Worm (Caenorhabditis elegans): ENCODE measurements around the gene F59E12.3.
A peak's percentile ranks its signal among the peaks of the same experiment; 100 is the strongest.

F59E12.3 gene

ce11 chrII:5688959-5689358 lies 50.8 kb downstream of the F59E12.3 start, which contains the start of gene C25H3.11:
TSS of gene C25H3.11 (minus strand) at chrII:5689040.
- TF ChIP-seq rnt-1 (tag; optimal IDR thresholded peaks at IDR 0.05) (peak; percentile 26), ets-5 (GFP tag; IDR thresholded peaks at IDR 0.05) (no peak), efl-1 (optimal IDR thresholded peaks at IDR 0.05) (peak in 1 of 2 experiments; percentile 3), efl-1 (GFP tag; optimal IDR thresholded peaks at IDR 0.05 in 1 of 2) (peak in 1 of 2 experiments; percentile 4), ama-1 (optimal IDR thresholded peaks at IDR 0.05) (no peak), swsn-7 (tag; optimal IDR thresholded peaks at IDR 0.05) (peak; percentile 3), lin-13 (GFP tag; optimal IDR thresholded peaks at IDR 0.05) (no peak), dpl-1 (GFP tag; optimal IDR thresholded peaks at IDR 0.05) (peak in 2 of 3 experiments; percentile 9 to 27), elt-2 (tag; optimal IDR thresholded peaks at IDR 0.05) (peak; percentile 34), lin-35 (GFP tag; optimal IDR thresholded peaks at IDR 0.05) (peak in 1 of 2 experiments; percentile 40), mep-1 (tag; optimal IDR thresholded peaks at IDR 0.05) (peak; percentile 31), ceh-8 (GFP tag; optimal IDR thresholded peaks at IDR 0.05) (no peak), unc-62 (GFP tag; optimal IDR thresholded peaks at IDR 0.05) (no peak), mef-2 (tag; optimal IDR thresholded peaks at IDR 0.05) (no peak), irx-1 (tag; optimal IDR thresholded peaks at IDR 0.05) (no peak), fkh-10 (GFP tag; optimal IDR thresholded peaks at IDR 0.05) (no peak), ceh-82 (tag; optimal IDR thresholded peaks at IDR 0.05) (no peak), nhr-77 (tag; optimal IDR thresholded peaks at IDR 0.05) (no peak), zag-1 (tag; optimal IDR thresholded peaks at IDR 0.05) (no peak), elt-3 (tag; optimal IDR thresholded peaks at IDR 0.05) (no peak), nhr-76 (tag; optimal IDR thresholded peaks at IDR 0.05) (no peak), ces-1 (GFP tag; optimal IDR thresholded peaks at IDR 0.05) (no peak), hpl-2 (GFP tag; optimal IDR thresholded peaks at IDR 0.05) (no peak), ceh-88 (GFP tag; IDR thresholded peaks at IDR 0.05) (no peak), nhr-47 (tag; optimal IDR thresholded peaks at IDR 0.05) (no peak), pax-3 (tag; optimal IDR thresholded peaks at IDR 0.05) (no peak), lin-39 (tag; optimal IDR thresholded peaks at IDR 0.05) (no peak), pag-3 (tag; optimal IDR thresholded peaks at IDR 0.05; ENCODE audit: borderline replicate concordance, insufficient read depth) (no peak), C34B4.2 (tag; optimal IDR thresholded peaks at IDR 0.05) (no peak), hlh-17 (GFP tag; optimal IDR thresholded peaks at IDR 0.05; ENCODE audit: borderline replicate concordance) (no peak), nhr-20 (tag; optimal IDR thresholded peaks at IDR 0.05) (peak; percentile 31), snu-23 (GFP tag; optimal IDR thresholded peaks at IDR 0.05) (peak; percentile 53), grh-1 (GFP tag; IDR thresholded peaks at IDR 0.05) (no peak), nhr-28 (tag; optimal IDR thresholded peaks at IDR 0.05) (no peak), nhr-90 (tag; optimal IDR thresholded peaks at IDR 0.05; ENCODE audit: poor library complexity) (peak; percentile 14), fos-1 (tag; optimal IDR thresholded peaks at IDR 0.05) (no peak), aha-1 (tag; optimal IDR thresholded peaks at IDR 0.05) (no peak), isw-1 (GFP tag; IDR thresholded peaks at IDR 0.05) (no peak), ceh-90 (tag; optimal IDR thresholded peaks at IDR 0.05) (no peak), dsc-1 (tag; optimal IDR thresholded peaks at IDR 0.05) (peak; percentile 9), vab-15 (tag; optimal IDR thresholded peaks at IDR 0.05) (no peak), unc-30 (tag; optimal IDR thresholded peaks at IDR 0.05) (no peak), lir-3 (tag; optimal IDR thresholded peaks at IDR 0.05; ENCODE audit: poor library complexity) (no peak), blmp-1 (tag; optimal IDR thresholded peaks at IDR 0.05) (no peak), lin-15B (tag; optimal IDR thresholded peaks at IDR 0.05) (peak; percentile 15), lin-14 (GFP tag; optimal IDR thresholded peaks at IDR 0.05) (peak; percentile 56), nhr-237 (tag; optimal IDR thresholded peaks at IDR 0.05) (no peak), nhr-12 (tag; optimal IDR thresholded peaks at IDR 0.05) (no peak), nhr-71 (tag; optimal IDR thresholded peaks at IDR 0.05) (peak; percentile 40), sup-37 (GFP tag; optimal IDR thresholded peaks at IDR 0.05) (no peak), tlp-1 (tag; optimal IDR thresholded peaks at IDR 0.05) (no peak), unc-98 (GFP tag; IDR thresholded peaks at IDR 0.05) (no peak), egl-13 (tag; optimal IDR thresholded peaks at IDR 0.05) (no peak), ztf-11 (tag; optimal IDR thresholded peaks at IDR 0.05) (no peak)

Measured in whole organism, L1 larva.